Fruit fly (Drosophila melanogaster) whole organism, prepupa: ENCODE data around the gene Osi5.

Experiments
- Blimp-1 ChIP-seq: fragments of 200-800 bp; sonication (Bioruptor generic); optimal IDR thresholded peaks from 3 replicates; lab custom pipeline; 2017; ENCODE audit warnings: missing biosample characterization, missing genetic modification characterization, mild to moderate bottlenecking, moderate library complexity, missing genetic modification reagents
- CG10631 ChIP-seq: fragments of 200-800 bp; sonication (Bioruptor generic); optimal IDR thresholded peaks from 2 replicates; lab custom pipeline; 2016; ENCODE audit warnings: missing biosample characterization, missing genetic modification characterization
- CG10669 ChIP-seq: fragments of 200-800 bp; sonication (Bioruptor generic); optimal IDR thresholded peaks from 3 replicates; lab custom pipeline; 2018; ENCODE audit warnings: missing biosample characterization, mild to moderate bottlenecking, missing genetic modification characterization, moderate library complexity
- CG11294 ChIP-seq: fragments of 200-800 bp; sonication (Bioruptor generic); IDR thresholded peaks from 2 replicates; pipeline ENCODE4 v1.3.6; 2022; ENCODE audit warnings: missing biosample characterization, missing genetic modification characterization
- CG11762 ChIP-seq: fragments of 200-800 bp; sonication (Bioruptor generic); optimal IDR thresholded peaks from 3 replicates; lab custom pipeline; 2016; ENCODE audit warnings: missing biosample characterization, missing genetic modification characterization; ENCODE audit not compliant: insufficient read depth
- CG11902 ChIP-seq: fragments of 200-800 bp; sonication (Bioruptor generic); optimal IDR thresholded peaks from 3 replicates; lab custom pipeline; 2016; ENCODE audit warnings: missing biosample characterization, missing genetic modification characterization
- CG15336 ChIP-seq: fragments of 200-800 bp; sonication (Bioruptor generic); IDR thresholded peaks from 2 replicates; pipeline ENCODE4 v1.3.6; 2022; ENCODE audit warnings: missing biosample characterization, missing genetic modification characterization
- CG16779 ChIP-seq: fragments of 200-800 bp; sonication (Bioruptor generic); optimal IDR thresholded peaks from 3 replicates; lab custom pipeline; 2017; ENCODE audit warnings: missing biosample characterization, mild to moderate bottlenecking, missing genetic modification characterization
- CG3032 ChIP-seq: fragments of 200-800 bp; optimal IDR thresholded peaks from 2 replicates; lab custom pipeline; 2019; ENCODE audit warnings: missing biosample characterization, mild to moderate bottlenecking, missing genetic modification characterization, moderate library complexity
- CG31627 ChIP-seq: fragments of 200-800 bp; sonication (Bioruptor generic); optimal IDR thresholded peaks from 3 replicates; lab custom pipeline; 2016; ENCODE audit warnings: missing biosample characterization, missing genetic modification characterization
- CG32006 ChIP-seq: fragments of 200-800 bp; sonication (Bioruptor generic); optimal IDR thresholded peaks from 3 replicates; lab custom pipeline; 2017; ENCODE audit warnings: missing biosample characterization, mild to moderate bottlenecking, missing genetic modification characterization
- CG34406 ChIP-seq: fragments of 200-800 bp; sonication (Bioruptor generic); optimal IDR thresholded peaks from 3 replicates; lab custom pipeline; 2016; ENCODE audit warnings: missing biosample characterization, missing genetic modification characterization
- CG3919 ChIP-seq: fragments of 200-800 bp; sonication (Bioruptor generic); optimal IDR thresholded peaks from 3 replicates; lab custom pipeline; 2016; ENCODE audit warnings: missing biosample characterization, missing genetic modification characterization
- CG4318 ChIP-seq: fragments of 200-800 bp; sonication (Bioruptor generic); optimal IDR thresholded peaks from 3 replicates; lab custom pipeline; 2017; ENCODE audit warnings: missing biosample characterization, mild to moderate bottlenecking, missing genetic modification characterization
- CG6276 ChIP-seq: fragments of 200-800 bp; sonication (Bioruptor generic); optimal IDR thresholded peaks from 2 replicates; lab custom pipeline; 2017; ENCODE audit warnings: missing biosample characterization, mild to moderate bottlenecking, missing genetic modification characterization
- CG6792 ChIP-seq: fragments of 200-800 bp; sonication (Bioruptor generic); optimal IDR thresholded peaks from 3 replicates; lab custom pipeline; 2016; ENCODE audit warnings: missing biosample characterization, missing genetic modification characterization
- CG6808 ChIP-seq: fragments of 200-800 bp; sonication (Bioruptor generic); optimal IDR thresholded peaks from 3 replicates; lab custom pipeline; 2017; ENCODE audit warnings: missing biosample characterization, missing genetic modification characterization, mild to moderate bottlenecking, moderate library complexity, missing genetic modification reagents
- CG6854 ChIP-seq: fragments of 200-800 bp; sonication (Bioruptor generic); optimal IDR thresholded peaks from 2 replicates; lab custom pipeline; 2017; ENCODE audit warnings: missing biosample characterization, mild to moderate bottlenecking, missing genetic modification characterization
- CG7368 ChIP-seq: fragments of 200-800 bp; sonication (Bioruptor generic); optimal IDR thresholded peaks from 3 replicates; lab custom pipeline; 2016; ENCODE audit warnings: missing biosample characterization, missing genetic modification characterization
- Eip78C ChIP-seq: fragments of 200-800 bp; sonication (Bioruptor generic); peaks from one replicate; lab custom pipeline; 2016; ENCODE audit warnings: missing biosample characterization, missing genetic modification characterization
- Eip93F ChIP-seq: fragments of 200-800 bp; sonication (Bioruptor generic); optimal IDR thresholded peaks from 2 replicates; lab custom pipeline; 2016; ENCODE audit warnings: missing biosample characterization, mild to moderate bottlenecking, missing genetic modification characterization
- Ets96B ChIP-seq: fragments of 200-800 bp; optimal IDR thresholded peaks from 2 replicates; lab custom pipeline; 2019; ENCODE audit warnings: missing biosample characterization, mild to moderate bottlenecking, missing genetic modification characterization, moderate library complexity
- Gug ChIP-seq: fragments of 200-800 bp; sonication (Bioruptor generic); IDR thresholded peaks from 2 replicates; pipeline ENCODE4 v1.3.6; 2022; ENCODE audit warnings: missing biosample characterization, missing genetic modification characterization
- OdsH ChIP-seq: fragments of 200-800 bp; sonication (Bioruptor generic); optimal IDR thresholded peaks from 3 replicates; lab custom pipeline; 2016; ENCODE audit warnings: missing biosample characterization, missing genetic modification characterization
- Smox ChIP-seq: fragments of 200-800 bp; sonication (Bioruptor generic); optimal IDR thresholded peaks from 3 replicates; lab custom pipeline; 2016; ENCODE audit warnings: missing biosample characterization, missing genetic modification characterization
- Sox102F ChIP-seq: fragments of 200-800 bp; sonication (Bioruptor generic); optimal IDR thresholded peaks from 2 replicates; lab custom pipeline; 2016; ENCODE audit warnings: missing biosample characterization, mild to moderate bottlenecking, missing genetic modification characterization
- Sox14 ChIP-seq: fragments of 200-800 bp; sonication (Bioruptor generic); optimal IDR thresholded peaks from 3 replicates; lab custom pipeline; 2016; ENCODE audit warnings: missing biosample characterization, missing genetic modification characterization
- Sox15 ChIP-seq: fragments of 200-800 bp; sonication (Bioruptor generic); optimal IDR thresholded peaks from 3 replicates; lab custom pipeline; 2016; ENCODE audit warnings: missing biosample characterization, missing genetic modification characterization
- achi ChIP-seq: fragments of 200-800 bp; sonication (Bioruptor generic); optimal IDR thresholded peaks from 3 replicates; lab custom pipeline; 2016; ENCODE audit warnings: missing biosample characterization, missing genetic modification characterization
- acj6 ChIP-seq: fragments of 200-800 bp; sonication (Bioruptor generic); optimal IDR thresholded peaks from 3 replicates; lab custom pipeline; 2016; ENCODE audit warnings: missing biosample characterization, missing genetic modification characterization
- dac ChIP-seq: fragments of 200-800 bp; sonication (Bioruptor generic); optimal IDR thresholded peaks from 2 replicates; lab custom pipeline; 2017; ENCODE audit warnings: missing biosample characterization, mild to moderate bottlenecking, missing genetic modification characterization
- dsx ChIP-seq: fragments of 200-800 bp; optimal IDR thresholded peaks from 3 replicates; lab custom pipeline; 2019; ENCODE audit warnings: missing biosample characterization, mild to moderate bottlenecking, missing genetic modification characterization, moderate library complexity; ENCODE audit not compliant: poor library complexity, severe bottlenecking
- eg ChIP-seq: fragments of 200-800 bp; sonication (Bioruptor generic); IDR thresholded peaks from 3 replicates; pipeline ENCODE4 v1.3.6; 2022; ENCODE audit warnings: missing biosample characterization, missing genetic modification characterization
- esn ChIP-seq: fragments of 200-800 bp; sonication (Bioruptor generic); optimal IDR thresholded peaks from 2 replicates; lab custom pipeline; 2016; ENCODE audit warnings: missing biosample characterization, mild to moderate bottlenecking, missing genetic modification characterization, moderate library complexity
- fd85E ChIP-seq: fragments of 200-800 bp; sonication (Bioruptor generic); optimal IDR thresholded peaks from 3 replicates; lab custom pipeline; 2016; ENCODE audit warnings: missing biosample characterization, missing genetic modification characterization
- fkh ChIP-seq: fragments of 200-800 bp; sonication (Bioruptor generic); optimal IDR thresholded peaks from 3 replicates; lab custom pipeline; 2017; ENCODE audit warnings: missing biosample characterization, mild to moderate bottlenecking, missing genetic modification characterization, moderate library complexity
- net ChIP-seq: fragments of 200-800 bp; sonication (Bioruptor generic); optimal IDR thresholded peaks from 3 replicates; lab custom pipeline; 2016; ENCODE audit warnings: missing biosample characterization, missing genetic modification characterization
- pdm3 ChIP-seq: fragments of 200-800 bp; sonication (Bioruptor generic); optimal IDR thresholded peaks from 3 replicates; lab custom pipeline; 2016; ENCODE audit warnings: missing biosample characterization, missing genetic modification characterization
- salr ChIP-seq, 2 experiments: fragments of 200-800 bp; sonication (Bioruptor generic); optimal IDR thresholded peaks; 3 replicates each; lab custom pipeline; 2016 to 2018; ENCODE audit warnings: missing biosample characterization in 2 of 2, missing genetic modification characterization in 2 of 2, mild to moderate bottlenecking in 1 of 2
- spab ChIP-seq: fragments of 200-800 bp; sonication (Bioruptor generic); optimal IDR thresholded peaks from 2 replicates; lab custom pipeline; 2017; ENCODE audit warnings: missing biosample characterization, mild to moderate bottlenecking, missing genetic modification characterization, missing genetic modification reagents
- vri ChIP-seq: fragments of 200-800 bp; sonication (Bioruptor generic); optimal IDR thresholded peaks from 3 replicates; lab custom pipeline; 2016; ENCODE audit warnings: missing biosample characterization, mild to moderate bottlenecking, missing genetic modification characterization

Osi5 gene

DNA sequence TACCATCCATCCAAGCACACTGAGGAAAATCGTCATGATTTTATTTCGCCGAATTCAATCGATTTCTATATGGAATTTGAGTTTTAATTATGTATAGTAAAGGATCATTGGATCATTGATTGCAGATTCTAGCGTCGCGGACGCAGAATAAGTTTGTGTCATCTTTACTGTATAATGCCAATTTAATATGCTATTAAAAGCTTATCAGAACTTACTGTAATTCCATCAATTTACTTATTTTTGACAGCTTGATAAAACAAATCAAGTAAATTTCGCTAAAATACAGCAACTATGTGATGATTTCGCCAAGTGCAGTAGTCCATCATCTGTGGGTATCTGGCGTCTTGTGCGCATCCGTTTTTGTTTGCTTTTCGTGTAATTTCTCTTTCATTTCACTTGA, 5.8 kb downstream of the Osi5 start (continued):
- TF ChIP-seq CG3032, result no peak
- peak; percentile 12 for TF ChIP-seq CG31627
- no peak for TF ChIP-seq CG6808 (GFP tag; lab: Kevin White, UChicago)
- peak; percentile 29 for TF ChIP-seq Sox15 (GFP tag; lab: Kevin White, UChicago)
- TF ChIP-seq Sox102F (GFP tag; lab: Kevin White, UChicago), result peak; percentile 17
- TF ChIP-seq CG15336 (GFP tag; lab: Robert Waterston, UW), result peak; percentile 29; the same call in 1 of the 2 replicates
- TF ChIP-seq CG34406 (GFP tag; lab: Kevin White, UChicago), result peak; percentile 66
- no peak for TF ChIP-seq Eip93F
- TF ChIP-seq, all 60 proteins: peak for 24

DNA sequence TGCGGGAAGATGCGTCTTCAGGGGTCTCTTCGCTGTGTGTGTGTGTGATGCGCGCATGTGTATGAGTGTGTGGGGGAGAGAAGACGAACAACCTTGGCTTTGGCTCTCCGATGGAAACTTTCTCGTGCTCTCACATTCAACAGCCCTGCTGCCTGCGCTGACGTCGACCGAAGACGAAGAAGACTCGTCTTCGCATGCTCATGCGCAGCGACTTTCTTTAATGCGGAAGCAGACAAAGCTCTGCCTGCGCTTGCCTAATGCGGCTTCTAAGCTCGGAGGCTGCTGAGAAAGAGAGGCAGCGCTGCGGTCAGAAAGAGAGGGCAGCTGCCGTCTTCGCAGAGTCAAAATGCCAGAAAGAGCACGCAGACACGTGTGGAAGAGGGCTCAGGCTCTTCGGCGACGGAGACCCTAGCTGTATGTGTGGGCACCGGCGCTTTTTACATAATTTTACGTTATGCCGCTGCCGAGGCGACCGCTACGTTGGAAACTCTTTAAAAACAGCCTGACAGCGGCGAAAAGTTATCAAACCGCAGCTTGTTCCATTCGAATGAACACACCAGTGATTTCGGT, 7.0 kb downstream of the Osi5 start, which contains the start of gene Osi6:
Gene Osi6, plus strand, starts transcription at position 520 of the 570 bp plus-strand sequence.
- TF ChIP-seq Eip78C (GFP tag; lab: Kevin White, UChicago) (peak; percentile 38), dsx (GFP tag; lab: Kevin White, UChicago) (no peak), Eip93F (no peak), CG7368 (GFP tag; lab: Kevin White, UChicago) (no peak), Sox15 (GFP tag; lab: Kevin White, UChicago) (no peak), fd85E (no peak), CG34406 (GFP tag; lab: Kevin White, UChicago) (no peak), CG32006 (GFP tag; lab: Kevin White, UChicago) (no peak)

DNA sequence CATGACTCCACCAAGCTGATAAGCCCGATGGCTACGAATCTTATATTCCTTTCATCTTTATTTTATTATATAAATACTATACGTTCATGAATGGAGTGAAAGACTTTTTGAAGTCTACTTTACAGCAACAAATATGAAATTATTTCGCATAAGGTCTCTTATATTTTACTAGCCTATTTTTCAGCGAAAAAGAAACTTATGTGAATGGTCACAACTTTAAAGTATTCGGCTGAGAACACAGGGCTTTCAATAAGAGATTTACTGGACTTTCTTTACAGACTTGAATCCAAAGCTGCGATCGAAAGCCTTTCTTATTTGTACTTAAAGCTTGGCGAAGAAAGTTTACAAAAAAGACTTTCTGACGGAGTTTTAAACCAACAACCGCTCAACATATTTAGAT, 11.7 kb downstream of the Osi5 start:
- no peak for TF ChIP-seq fkh (GFP tag; lab: Kevin White, UChicago)
- TF ChIP-seq Eip78C (GFP tag; lab: Kevin White, UChicago), result no peak
- no peak for TF ChIP-seq CG31627

DNA sequence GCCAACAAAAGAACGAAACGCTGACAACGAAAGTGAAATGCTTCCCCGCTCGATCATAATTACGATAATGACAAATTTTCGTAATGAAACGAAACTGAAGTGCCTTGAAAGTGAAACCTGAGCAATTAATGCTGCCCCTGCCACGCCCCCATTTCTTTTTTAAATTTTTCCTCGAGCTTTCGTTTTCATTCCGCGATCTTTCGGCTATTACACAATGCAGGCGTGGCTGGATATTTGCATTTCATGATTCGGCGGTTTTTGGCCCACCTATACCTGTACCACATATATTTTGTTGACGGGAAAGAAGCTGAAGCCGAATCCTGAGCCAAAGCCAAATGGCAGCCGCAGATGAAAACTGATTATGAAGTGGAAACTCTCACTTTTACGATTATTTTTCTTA, 13.0 kb downstream of the Osi5 start:
- TF ChIP-seq Blimp-1 (GFP tag; lab: Kevin White, UChicago) (peak; percentile 73), CG11294 (GFP tag; lab: Robert Waterston, UW) (no peak), eg (GFP tag; lab: Robert Waterston, UW) (no peak), Sox14 (GFP tag; lab: Kevin White, UChicago) (no peak)

DNA sequence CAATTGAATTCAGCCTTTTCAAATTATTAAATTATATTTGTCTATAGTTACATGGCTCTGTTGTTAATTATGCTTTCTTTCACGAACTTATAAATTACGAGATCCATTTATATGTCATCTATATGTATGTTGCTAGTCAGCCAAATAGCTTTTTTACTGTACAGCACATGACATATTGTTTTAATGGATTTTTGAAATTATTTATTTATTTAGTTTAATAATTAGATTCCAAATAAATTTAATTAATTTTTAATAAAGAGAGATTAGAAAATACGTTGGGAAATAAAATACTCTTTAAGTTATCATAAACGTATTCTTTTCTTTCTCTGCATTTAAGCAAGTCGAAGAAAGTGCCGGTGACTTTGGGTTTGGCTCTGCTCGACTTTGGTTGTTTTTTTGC, 14.0 kb downstream of the Osi5 start:
- TF ChIP-seq CG3032, result no peak
- TF ChIP-seq spab, result no peak
- TF ChIP-seq CG3919 (GFP tag; lab: Kevin White, UChicago), result peak; percentile 39
- peak; percentile 59 for TF ChIP-seq dac (GFP tag; lab: Kevin White, UChicago)
- no peak for TF ChIP-seq CG6808 (GFP tag; lab: Kevin White, UChicago)
- TF ChIP-seq CG34406 (GFP tag; lab: Kevin White, UChicago), result peak; percentile 34
- no peak for TF ChIP-seq CG11762
- TF ChIP-seq CG10669, result no peak
- no peak for TF ChIP-seq Sox102F (GFP tag; lab: Kevin White, UChicago)
- peak; percentile 77 for TF ChIP-seq CG6276 (GFP tag; lab: Kevin White, UChicago)
- TF ChIP-seq CG11902, result no peak
- TF ChIP-seq Gug, result no peak
- TF ChIP-seq salr (GFP tag; optimal IDR thresholded peaks at IDR 0.05; lab: Kevin White, UChicago), result peak in 1 of 2 experiments; percentile 36
- TF ChIP-seq CG11294 (GFP tag; lab: Robert Waterston, UW), result no peak
- peak; percentile 54 for TF ChIP-seq CG15336 (GFP tag; lab: Robert Waterston, UW)
- TF ChIP-seq acj6, result peak; percentile 25
- TF ChIP-seq CG16779, result no peak
- no peak for TF ChIP-seq vri (GFP tag; lab: Kevin White, UChicago)
- no peak for TF ChIP-seq Smox (GFP tag; lab: Kevin White, UChicago)
- TF ChIP-seq eg (GFP tag; lab: Robert Waterston, UW), result peak; percentile 38; the same call in 1 of the 3 replicates
- TF ChIP-seq achi (GFP tag; lab: Kevin White, UChicago), result peak; percentile 39
- no peak for TF ChIP-seq Ets96B (tag; lab: Kevin White, UChicago)
- peak; percentile 75 for TF ChIP-seq Eip78C (GFP tag; lab: Kevin White, UChicago)
- TF ChIP-seq fd85E, result no peak
- peak; percentile 24 for TF ChIP-seq CG6792
- TF ChIP-seq net (GFP tag; lab: Kevin White, UChicago), result peak; percentile 27
- TF ChIP-seq CG10631, result no peak
- TF ChIP-seq esn (GFP tag; lab: Kevin White, UChicago), result no peak
- TF ChIP-seq CG4318, result peak; percentile 69
- peak; percentile 58 for TF ChIP-seq OdsH (GFP tag; lab: Kevin White, UChicago)
- TF ChIP-seq CG6854 (GFP tag; lab: Kevin White, UChicago), result no peak
- TF ChIP-seq pdm3 (GFP tag; lab: Kevin White, UChicago), result peak; percentile 18
- no peak for TF ChIP-seq Eip93F
